Fruit fly (Drosophila melanogaster) whole organism, embryonic: Measurements from ENCODE around the gene CG7296.

Experiments
- Antp ChIP-seq: fragments of 200-800 bp; sonication (Bioruptor generic); optimal IDR thresholded peaks from 3 replicates; lab custom pipeline; 2016; ENCODE audit warnings: missing biosample characterization, missing genetic modification characterization
- CG14441 ChIP-seq: fragments of 200-800 bp; sonication (Bioruptor generic); IDR thresholded peaks from 2 replicates; pipeline ENCODE4 v1.3.6; 2022; ENCODE audit warnings: missing biosample characterization, missing genetic modification characterization
- CG18262 ChIP-seq: fragments of 200-800 bp; optimal IDR thresholded peaks from 3 replicates; lab custom pipeline; 2019; ENCODE audit warnings: missing biosample characterization, mild to moderate bottlenecking, missing genetic modification characterization, moderate library complexity
- CG3163 ChIP-seq: fragments of 200-800 bp; sonication (Bioruptor generic); optimal IDR thresholded peaks from 3 replicates; lab custom pipeline; 2016; ENCODE audit warnings: missing biosample characterization, missing genetic modification characterization
- CG42726 ChIP-seq: fragments of 200-800 bp; sonication (Bioruptor generic); IDR thresholded peaks from 2 replicates; pipeline ENCODE4 v1.3.6; 2022; ENCODE audit warnings: missing biosample characterization, missing genetic modification characterization; ENCODE audit not compliant: partially characterized antibody
- CG43689 ChIP-seq: fragments of 200-800 bp; sonication (Bioruptor generic); IDR thresholded peaks from 2 replicates; pipeline ENCODE4 v1.3.6; 2022; ENCODE audit warnings: missing biosample characterization, missing genetic modification characterization
- CG6854 ChIP-seq: fragments of 200-800 bp; sonication (Bioruptor generic); optimal IDR thresholded peaks from 3 replicates; lab custom pipeline; 2017; ENCODE audit warnings: missing biosample characterization, mild to moderate bottlenecking, missing genetic modification characterization
- CG9932 ChIP-seq: fragments of 200-800 bp; sonication (Bioruptor generic); IDR thresholded peaks from 2 replicates; pipeline ENCODE4 v1.3.6; 2022; ENCODE audit warnings: missing biosample characterization, missing genetic modification characterization
- dimm ChIP-seq: fragments of 200-800 bp; sonication (Bioruptor generic); IDR thresholded peaks from 2 replicates; pipeline ENCODE4 v1.3.6; 2022; ENCODE audit warnings: missing biosample characterization, missing genetic modification characterization
- kay ChIP-seq: fragments of 200-800 bp; sonication (Bioruptor generic); optimal IDR thresholded peaks from 2 replicates; lab custom pipeline; 2016; ENCODE audit warnings: missing biosample characterization, missing genetic modification characterization
- ken ChIP-seq: fragments of 200-800 bp; sonication (Bioruptor generic); IDR thresholded peaks from 3 replicates; pipeline ENCODE4 v1.3.6; 2022; ENCODE audit warnings: missing biosample characterization, missing genetic modification characterization
- sr ChIP-seq: fragments of 200-800 bp; sonication (Bioruptor generic); IDR thresholded peaks from 3 replicates; pipeline ENCODE4 v1.3.6; 2022; ENCODE audit warnings: missing biosample characterization, missing genetic modification characterization

dm6 chr2L:10735923-10736322 is 49.1 kb upstream of the CG7296 start, which contains the start of gene Nup107:
- TF ChIP-seq sr (no peak), CG14441 (GFP tag; lab: Robert Waterston, UW) (0 out of 2 replicates have a peak, but pooled peaks have one; percentile 15), ken (GFP tag; lab: Robert Waterston, UW) (peak; percentile 37; the same call in 1 of the 3 replicates), kay (GFP tag; lab: Kevin White, UChicago) (no peak), CG42726 (no peak), CG18262 (tag; lab: Kevin White, UChicago) (no peak), CG3163 (GFP tag; lab: Kevin White, UChicago) (no peak), CG43689 (GFP tag; lab: Robert Waterston, UW) (no peak), dimm (GFP tag; lab: Robert Waterston, UW) (no peak), CG6854 (no peak), Antp (peak; percentile 22), CG9932 (GFP tag; lab: Robert Waterston, UW) (no peak; the same call in 1 of the 2 replicates)
